Worm (Caenorhabditis elegans) whole organism, L1 larva: Measurements from ENCODE around the gene F36H9.4.

ENCODE experiments used
- aly-2 ChIP-seq: fragments of 150-350 bp; optimal IDR thresholded peaks from 2 replicates; lab custom pipeline; 2014; ENCODE audit warnings: missing biosample characterization, missing genetic modification characterization
- ceh-90 ChIP-seq: sonication (generic microtip); optimal IDR thresholded peaks from 2 replicates; lab custom pipeline; 2016; ENCODE audit warnings: missing genetic modification characterization, missing compliant biosample characterization
- ces-1 ChIP-seq: fragments of 150-350 bp; optimal IDR thresholded peaks from 2 replicates; lab custom pipeline; 2014; ENCODE audit warnings: missing biosample characterization, missing genetic modification reagents, missing genetic modification characterization
- dpl-1 ChIP-seq, 3 experiments: fragments of 150-350 bp in 2 of 3; sonication (generic microtip) in 1 of 3; optimal IDR thresholded peaks; 2 replicates each; lab custom pipeline; 2014 to 2017; ENCODE audit warnings: missing biosample characterization in 3 of 3, missing genetic modification characterization in 3 of 3, missing genetic modification reagents in 3 of 3
- fkh-8 ChIP-seq: sonication (generic microtip); optimal IDR thresholded peaks from 2 replicates; lab custom pipeline; 2016; ENCODE audit warnings: mild to moderate bottlenecking, missing genetic modification characterization, missing compliant biosample characterization
- jun-1 ChIP-seq: fragments of 150-350 bp; optimal IDR thresholded peaks from 2 replicates; lab custom pipeline; 2014; ENCODE audit warnings: missing biosample characterization, missing genetic modification reagents, missing genetic modification characterization
- lin-14 ChIP-seq: fragments of 200-800 bp; sonication (Bioruptor generic); optimal IDR thresholded peaks from 2 replicates; lab custom pipeline; 2018; ENCODE audit warnings: mild to moderate bottlenecking, missing genetic modification characterization, moderate library complexity, missing compliant biosample characterization
- nhr-28 ChIP-seq: fragments of 150-350 bp; optimal IDR thresholded peaks from 2 replicates; lab custom pipeline; 2014; ENCODE audit warnings: missing biosample characterization, missing genetic modification characterization
- nhr-76 ChIP-seq: sonication (generic microtip); optimal IDR thresholded peaks from 2 replicates; lab custom pipeline; 2017; ENCODE audit warnings: missing biosample characterization, missing genetic modification characterization
- nhr-90 ChIP-seq: sonication (generic microtip); optimal IDR thresholded peaks from 2 replicates; lab custom pipeline; 2016; ENCODE audit warnings: mild to moderate bottlenecking, missing genetic modification characterization, missing compliant biosample characterization; ENCODE audit not compliant: poor library complexity
- snpc-4 ChIP-seq: fragments of 150-350 bp; optimal IDR thresholded peaks from 2 replicates; lab custom pipeline; 2014; ENCODE audit warnings: missing biosample characterization, missing genetic modification characterization
- swsn-7 ChIP-seq: sonication (generic microtip); optimal IDR thresholded peaks from 2 replicates; lab custom pipeline; 2016; ENCODE audit warnings: missing genetic modification characterization, missing compliant biosample characterization
- zag-1 ChIP-seq: fragments of 150-350 bp; optimal IDR thresholded peaks from 2 replicates; lab custom pipeline; 2014; ENCODE audit warnings: missing biosample characterization, missing genetic modification characterization
- ztf-11 ChIP-seq, 2 experiments: sonication (generic microtip); optimal IDR thresholded peaks; 2 replicates each; lab custom pipeline; 2016 to 2017; ENCODE audit warnings: missing genetic modification characterization in 2 of 2, missing biosample characterization in 1 of 2, missing compliant biosample characterization in 1 of 2

ce11 chrV:1767427-1767826 lies 11.6 kb downstream of the F36H9.4 start:
- no peak for TF ChIP-seq nhr-28
- TF ChIP-seq nhr-76 (tag; lab: Kevin White, UChicago), result no peak
- TF ChIP-seq ces-1, result no peak
- no peak for TF ChIP-seq dpl-1 (GFP tag; optimal IDR thresholded peaks at IDR 0.05; lab: Kevin White, UChicago)
- no peak for TF ChIP-seq snpc-4 (tag; lab: Kevin White, UChicago)
- no peak for TF ChIP-seq swsn-7 (tag; lab: Kevin White, UChicago)
- no peak for TF ChIP-seq ceh-90 (tag; lab: Kevin White, UChicago)
- no peak for TF ChIP-seq jun-1 (tag; lab: Kevin White, UChicago)
- TF ChIP-seq ztf-11 (tag; optimal IDR thresholded peaks at IDR 0.05; lab: Kevin White, UChicago), result no peak
- no peak for TF ChIP-seq lin-14
- TF ChIP-seq fkh-8 (tag; lab: Kevin White, UChicago), result no peak
- no peak for TF ChIP-seq aly-2 (tag; lab: Kevin White, UChicago)
- TF ChIP-seq nhr-90 (tag; lab: Kevin White, UChicago), result no peak
- TF ChIP-seq zag-1 (tag; lab: Kevin White, UChicago), result no peak
